Fruit fly (Drosophila melanogaster) Kc167 (cell line): ENCODE measurements around the gene Bka.

Source experiments
- Myc ChIP-seq: fragments of >200 bp; optimal IDR thresholded peaks from 2 replicates; lab custom pipeline; 2017; ENCODE audit warnings: missing external identifiers
- Sin3A ChIP-seq: fragments of >200 bp; optimal IDR thresholded peaks from 2 replicates; lab custom pipeline; 2018; ENCODE audit warnings: missing external identifiers
- h ChIP-seq: fragments of >200 bp; optimal IDR thresholded peaks from 3 replicates; lab custom pipeline; 2018; ENCODE audit warnings: missing external identifiers
- insv ChIP-seq: fragments of >200 bp; optimal IDR thresholded peaks from 3 replicates; lab custom pipeline; 2018; ENCODE audit warnings: missing external identifiers
- psq ChIP-seq: fragments of >200 bp; optimal IDR thresholded peaks from 2 replicates; lab custom pipeline; 2017; ENCODE audit warnings: missing external identifiers
- ttk ChIP-seq: sonication (Bioruptor generic); optimal IDR thresholded peaks from 2 replicates; lab custom pipeline; 2017; ENCODE audit warnings: missing external identifiers

Bka gene

DNA sequence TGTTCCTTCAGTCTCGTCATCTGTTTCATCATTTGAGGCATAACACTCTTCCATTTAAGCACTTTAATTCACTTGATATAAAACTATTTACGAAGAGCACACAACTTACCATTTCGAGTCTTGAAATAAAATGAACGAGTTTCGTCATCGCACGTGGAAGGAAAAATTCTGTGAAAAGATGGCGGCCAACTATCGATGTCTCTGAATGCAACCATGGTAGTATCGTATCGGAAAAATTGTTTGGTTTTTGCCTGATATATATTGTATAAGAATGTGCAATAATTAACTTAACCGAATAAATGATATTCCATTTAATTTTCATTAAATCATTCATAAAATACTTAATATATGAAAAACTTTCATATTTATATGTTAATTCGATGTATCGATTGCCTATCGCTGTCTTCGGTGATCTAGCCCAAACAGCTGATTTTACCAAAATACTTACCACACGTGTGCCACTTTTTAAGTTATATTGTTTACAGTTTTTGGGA lies at the start of gene Bka:
TSS of gene Bka (plus strand) at position 417 of the 494 bp plus-strand sequence.
- no peak for TF ChIP-seq insv
- TF ChIP-seq psq (lab: Kevin White, UChicago), result no peak
- TF ChIP-seq h (lab: Kevin White, UChicago), result no peak
- no peak for TF ChIP-seq Myc (lab: Kevin White, UChicago)
- TF ChIP-seq Sin3A (lab: Kevin White, UChicago), result no peak
- TF ChIP-seq ttk (lab: Kevin White, UChicago), result no peak

DNA sequence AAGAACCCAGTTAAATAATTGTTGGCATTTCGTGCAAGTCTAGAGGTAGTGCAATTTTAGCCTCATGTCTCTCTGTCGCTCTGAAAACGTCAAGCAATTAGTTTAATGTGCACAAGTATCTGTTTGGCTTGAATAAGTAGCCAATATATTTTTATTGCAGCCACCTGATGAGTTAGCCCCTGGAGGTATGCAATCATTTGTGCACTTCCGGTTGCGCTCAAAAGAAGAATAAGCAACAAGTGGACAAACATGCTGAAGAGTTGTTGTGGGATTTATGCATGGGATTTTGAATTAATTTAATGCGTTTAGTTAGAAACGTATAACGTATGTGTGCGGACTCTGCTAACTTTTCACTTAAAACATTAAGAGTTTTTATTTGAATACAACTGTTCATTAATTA lies 44.3 kb upstream of the Bka start:
- TF ChIP-seq Myc (lab: Kevin White, UChicago), result no peak
- no peak for TF ChIP-seq h (lab: Kevin White, UChicago)
- TF ChIP-seq Sin3A (lab: Kevin White, UChicago), result no peak
- TF ChIP-seq psq (lab: Kevin White, UChicago), result no peak
- TF ChIP-seq ttk (lab: Kevin White, UChicago), result no peak
- TF ChIP-seq insv, result no peak

- TF ChIP-seq psq (lab: Kevin White, UChicago) (no peak), ttk (lab: Kevin White, UChicago) (no peak), Myc (lab: Kevin White, UChicago) (no peak), insv (no peak), Sin3A (lab: Kevin White, UChicago) (no peak), h (lab: Kevin White, UChicago) (no peak)
These were observed 32.1 kb upstream of the Bka start for dm6 chr2L:9862964-9863363.

DNA sequence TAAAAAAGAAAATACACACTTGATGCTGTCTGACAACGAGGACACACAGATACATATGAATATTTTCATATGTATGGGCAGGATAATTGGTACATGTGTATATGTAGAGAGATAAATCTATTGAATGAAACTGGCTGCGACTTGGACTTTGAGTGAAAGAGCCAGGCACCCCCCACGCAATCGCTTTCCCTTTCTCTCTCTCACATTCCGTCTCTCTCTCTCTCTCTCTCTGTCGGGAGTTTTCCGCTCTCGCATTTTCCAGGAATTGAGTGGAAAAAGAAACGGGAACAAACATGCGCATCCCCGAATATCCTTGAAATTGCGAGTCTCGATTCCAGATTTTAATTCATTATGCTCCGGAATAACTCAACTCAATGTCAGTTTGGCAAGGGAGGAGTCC lies 31.6 kb upstream of the Bka start:
- TF ChIP-seq Sin3A (lab: Kevin White, UChicago) (no peak), Myc (lab: Kevin White, UChicago) (no peak), h (lab: Kevin White, UChicago) (no peak), ttk (lab: Kevin White, UChicago) (no peak), psq (lab: Kevin White, UChicago) (no peak), insv (no peak)

DNA sequence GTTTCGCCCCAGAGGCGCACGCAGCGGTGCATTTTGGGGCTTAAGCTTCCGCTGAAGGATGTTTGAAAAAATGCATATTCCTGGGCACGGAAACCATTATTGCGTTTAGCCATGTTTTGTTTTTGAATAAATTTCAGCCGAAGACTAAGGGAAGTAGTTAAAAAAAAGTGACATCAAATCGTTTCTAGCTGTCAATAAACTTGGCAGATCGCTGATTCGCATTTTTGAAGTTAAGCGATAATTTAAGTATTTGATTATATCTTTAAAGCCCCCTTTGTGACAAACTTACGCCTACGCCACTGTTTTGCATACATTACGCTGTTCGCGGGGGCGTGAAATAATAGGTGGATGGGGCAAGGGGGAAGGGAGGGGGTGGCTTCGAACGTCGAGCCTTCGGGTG lies 30.8 kb upstream of the Bka start:
- TF ChIP-seq psq (lab: Kevin White, UChicago) (no peak), ttk (lab: Kevin White, UChicago) (no peak), Sin3A (lab: Kevin White, UChicago) (no peak), insv (no peak), Myc (lab: Kevin White, UChicago) (no peak), h (lab: Kevin White, UChicago) (no peak)

DNA sequence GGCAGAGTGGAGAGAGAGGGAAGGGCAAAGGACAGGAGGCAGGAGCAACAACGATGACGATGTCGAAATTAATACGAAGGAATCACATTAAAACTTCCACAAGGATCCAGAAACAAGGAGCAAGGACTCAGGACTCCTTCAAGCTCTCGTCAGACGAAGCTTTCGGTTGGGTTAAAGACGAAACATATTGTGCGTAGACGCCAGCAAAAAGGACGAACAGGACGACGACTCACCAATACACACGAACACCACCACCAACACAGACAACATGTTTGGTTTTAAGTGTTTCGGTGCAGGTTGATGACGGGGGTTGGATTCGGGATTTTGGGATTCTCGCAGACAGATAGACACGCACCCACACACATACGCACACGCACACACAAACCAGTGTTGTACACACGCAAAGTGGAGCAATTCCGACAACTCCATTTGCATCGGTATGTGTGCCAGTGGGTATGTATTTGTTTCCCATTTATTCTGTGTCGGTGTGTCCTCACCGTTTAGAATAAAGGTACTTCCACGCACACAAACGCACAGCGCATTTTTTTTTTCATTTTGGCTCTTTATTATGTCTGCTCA lies 12.6 kb upstream of the Bka start:
- no peak for TF ChIP-seq Sin3A (lab: Kevin White, UChicago)
- TF ChIP-seq insv, result no peak
- TF ChIP-seq ttk (lab: Kevin White, UChicago), result no peak
- no peak for TF ChIP-seq Myc (lab: Kevin White, UChicago)
- TF ChIP-seq psq (lab: Kevin White, UChicago), result no peak
- no peak for TF ChIP-seq h (lab: Kevin White, UChicago)

- TF ChIP-seq Sin3A (lab: Kevin White, UChicago) (no peak), psq (lab: Kevin White, UChicago) (no peak), Myc (lab: Kevin White, UChicago) (no peak), insv (no peak), h (lab: Kevin White, UChicago) (no peak), ttk (lab: Kevin White, UChicago) (no peak)
These were observed 9.0 kb upstream of the Bka start, which contains the start of gene nAChRalpha6 for dm6 chr2L:9886086-9886485. Gene nAChRalpha6 (minus strand): TSS chr2L:9886250.

DNA sequence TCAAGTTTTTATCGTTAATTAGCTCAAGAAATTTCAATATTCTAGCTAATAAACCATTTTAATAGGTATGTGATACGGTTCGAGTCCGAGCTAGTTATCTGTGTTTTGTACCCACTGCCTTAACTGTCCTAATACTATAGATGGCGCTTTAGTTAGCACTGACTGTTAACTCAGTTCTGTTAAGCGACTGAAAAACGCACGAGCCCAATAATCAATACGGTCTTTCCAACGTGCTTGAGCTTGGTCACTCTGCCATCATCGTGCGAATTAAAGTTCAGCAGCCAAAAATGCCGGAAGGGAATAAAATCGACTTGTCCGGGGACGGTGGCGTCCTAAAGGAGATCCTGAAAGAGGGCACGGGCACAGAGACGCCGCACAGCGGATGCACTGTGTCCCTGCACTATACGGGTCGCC lies 7.2 kb upstream of the Bka start, which contains the start of gene Fkbp59:
TSS of gene Fkbp59 (plus strand) at position 150 of the 414 bp plus-strand sequence.
- no peak for TF ChIP-seq Myc (lab: Kevin White, UChicago)
- no peak for TF ChIP-seq psq (lab: Kevin White, UChicago)
- no peak for TF ChIP-seq insv
- TF ChIP-seq ttk (lab: Kevin White, UChicago), result no peak
- no peak for TF ChIP-seq Sin3A (lab: Kevin White, UChicago)
- TF ChIP-seq h (lab: Kevin White, UChicago), result no peak

dm6 chr2L:9890576-9890975 lies 4.5 kb upstream of the Bka start, which contains the start of the genes CG34183 and CG4537:
Gene CG34183 (minus strand): TSS chr2L:9890772.
Gene CG4537 (plus strand): TSS chr2L:9890885.
- TF ChIP-seq Sin3A (lab: Kevin White, UChicago) (no peak), insv (no peak), psq (lab: Kevin White, UChicago) (no peak), Myc (lab: Kevin White, UChicago) (no peak), ttk (lab: Kevin White, UChicago) (no peak), h (lab: Kevin White, UChicago) (no peak)

- TF ChIP-seq psq (lab: Kevin White, UChicago), result no peak
- TF ChIP-seq h (lab: Kevin White, UChicago), result no peak
- no peak for TF ChIP-seq Myc (lab: Kevin White, UChicago)
These were observed 1.9 kb upstream of the Bka start, which contains the start of gene mtDNA-helicase for dm6 chr2L:9893183-9893582. Gene mtDNA-helicase (minus strand): TSS chr2L:9893446.

- TF ChIP-seq psq (lab: Kevin White, UChicago), result no peak
- no peak for TF ChIP-seq h (lab: Kevin White, UChicago)
- TF ChIP-seq Sin3A (lab: Kevin White, UChicago), result no peak
- no peak for TF ChIP-seq ttk (lab: Kevin White, UChicago)
- TF ChIP-seq insv, result no peak
- no peak for TF ChIP-seq Myc (lab: Kevin White, UChicago)
These were observed 894 bp upstream of the Bka start for dm6 chr2L:9894193-9894592.

DNA sequence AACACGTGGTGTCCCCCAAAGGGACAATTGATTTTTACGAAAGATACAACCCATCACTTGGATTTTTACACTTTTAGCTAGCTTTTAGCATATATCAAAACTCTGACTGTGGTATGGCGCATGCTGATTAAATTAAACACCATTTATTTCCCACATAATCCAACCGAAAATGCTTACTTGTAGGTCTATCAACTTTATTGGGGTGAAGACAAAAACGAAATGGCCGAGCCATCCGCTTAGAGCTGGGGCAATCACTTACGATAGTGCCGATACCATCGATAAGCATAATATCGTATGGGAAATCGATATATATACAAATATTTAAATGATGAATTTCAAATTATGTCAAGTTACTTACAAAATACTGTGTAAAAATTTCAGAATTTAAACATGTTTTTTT lies 2.2 kb downstream of the Bka start, which contains the start of gene RpS2:
TSS of gene RpS2 (minus strand) at position 257 of the 400 bp plus-strand sequence.
- TF ChIP-seq h (lab: Kevin White, UChicago), result no peak
- TF ChIP-seq ttk (lab: Kevin White, UChicago), result no peak
- TF ChIP-seq Myc (lab: Kevin White, UChicago), result no peak
- no peak for TF ChIP-seq Sin3A (lab: Kevin White, UChicago)
- no peak for TF ChIP-seq insv
- TF ChIP-seq psq (lab: Kevin White, UChicago), result no peak
